Worm (Caenorhabditis elegans): ENCODE measurements around the gene try-14.

DNA sequence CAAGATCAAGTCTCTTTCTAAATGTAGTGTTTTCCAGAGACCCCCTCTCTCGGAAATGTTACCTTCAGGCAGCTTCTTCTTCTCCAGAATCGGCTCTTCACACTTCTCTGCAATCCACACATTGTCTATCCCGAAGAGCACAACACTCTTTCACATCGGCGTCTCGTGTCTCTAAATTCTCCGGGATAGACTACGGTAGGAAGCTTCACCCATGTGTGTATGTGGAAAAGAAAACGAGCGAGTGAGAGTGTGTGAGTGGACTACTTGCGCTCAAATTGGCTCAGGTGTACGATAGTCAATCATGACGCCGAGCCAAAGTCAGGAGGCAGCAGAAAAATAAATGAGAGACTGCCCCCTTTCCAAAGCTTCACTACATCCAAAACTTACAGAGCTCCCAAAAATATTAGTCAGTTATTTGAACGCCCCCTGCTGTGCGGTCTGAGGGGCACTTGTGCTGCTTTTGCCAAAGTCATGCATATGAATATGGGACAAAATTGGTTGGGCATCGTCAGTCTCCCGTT lies 38.2 kb downstream of the try-14 start:
- TF ChIP-seq nhr-11 (tag; optimal IDR thresholded peaks at IDR 0.05) (no peak), lin-15B (tag; optimal IDR thresholded peaks at IDR 0.05) (no peak), elt-2 (tag; optimal IDR thresholded peaks at IDR 0.05) (no peak), unc-30 (tag; optimal IDR thresholded peaks at IDR 0.05) (no peak), egl-13 (tag; optimal IDR thresholded peaks at IDR 0.05) (no peak), nhr-237 (tag; optimal IDR thresholded peaks at IDR 0.05) (no peak), egl-27 (tag; optimal IDR thresholded peaks at IDR 0.05) (no peak), sup-37 (GFP tag; optimal IDR thresholded peaks at IDR 0.05) (no peak), ces-1 (GFP tag; optimal IDR thresholded peaks at IDR 0.05) (no peak), elt-3 (tag; optimal IDR thresholded peaks at IDR 0.05) (no peak), fkh-10 (GFP tag; optimal IDR thresholded peaks at IDR 0.05) (peak; percentile 63), fkh-4 (tag; optimal IDR thresholded peaks at IDR 0.05; ENCODE audit: borderline replicate concordance) (no peak)
